Worm (Caenorhabditis elegans): ENCODE results near the gene K07F5.16.
A peak's percentile ranks its signal among the peaks of the same experiment; 100 is the strongest.
"Not testable (repeated sequence)": the region's sequence is repeated elsewhere in the genome, so short reads cannot be mapped to it uniquely, and the experiment has no call there.

K07F5.16 gene

DNA sequence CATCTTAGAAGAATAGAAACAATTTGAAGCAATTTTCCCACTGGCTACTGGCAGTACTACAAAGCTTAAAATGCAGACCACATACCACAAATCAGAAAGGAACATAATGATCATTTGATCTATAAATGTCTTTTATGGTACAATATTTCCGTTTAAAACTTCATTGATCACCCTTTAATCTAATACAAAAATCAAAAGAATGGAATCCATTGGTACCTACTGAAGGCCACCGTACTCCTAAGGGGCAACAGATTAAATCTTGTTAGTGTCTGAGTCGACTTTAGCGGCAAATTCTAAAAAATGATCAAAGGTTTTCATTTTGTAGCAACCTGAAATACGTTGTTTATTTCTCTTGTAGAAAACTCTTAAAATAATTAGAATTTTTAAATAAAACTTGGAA, 8.3 kb downstream of the K07F5.16 start:
- TF ChIP-seq W03F9.2 (tag; optimal IDR thresholded peaks at IDR 0.05) (no peak), dao-5 (tag; optimal IDR thresholded peaks at IDR 0.05) (no peak), him-1 (tag; optimal IDR thresholded peaks at IDR 0.05) (no peak)

DNA sequence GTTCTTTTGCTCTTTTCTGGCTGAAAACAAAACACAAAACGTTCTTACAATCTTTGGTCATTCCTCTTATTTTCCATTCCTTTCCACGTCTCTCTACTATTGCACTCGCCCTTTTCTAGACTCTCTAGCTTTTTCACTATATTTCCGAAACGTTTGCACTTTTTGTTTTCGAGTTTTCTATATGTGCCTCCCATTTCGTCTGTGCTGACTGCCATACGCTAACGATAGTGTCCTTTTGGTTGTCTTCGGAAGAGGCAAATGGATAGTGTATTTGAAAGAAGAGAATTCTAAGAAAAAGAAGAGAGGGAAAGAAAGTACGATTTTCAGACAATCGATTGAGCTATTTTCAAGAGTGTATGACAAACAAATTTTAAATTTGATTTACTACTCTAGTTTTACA, 8.9 kb downstream of the K07F5.16 start:
- TF ChIP-seq him-1 (tag; optimal IDR thresholded peaks at IDR 0.05) (no peak), dao-5 (tag; optimal IDR thresholded peaks at IDR 0.05) (no peak), W03F9.2 (tag; optimal IDR thresholded peaks at IDR 0.05) (no peak)

DNA sequence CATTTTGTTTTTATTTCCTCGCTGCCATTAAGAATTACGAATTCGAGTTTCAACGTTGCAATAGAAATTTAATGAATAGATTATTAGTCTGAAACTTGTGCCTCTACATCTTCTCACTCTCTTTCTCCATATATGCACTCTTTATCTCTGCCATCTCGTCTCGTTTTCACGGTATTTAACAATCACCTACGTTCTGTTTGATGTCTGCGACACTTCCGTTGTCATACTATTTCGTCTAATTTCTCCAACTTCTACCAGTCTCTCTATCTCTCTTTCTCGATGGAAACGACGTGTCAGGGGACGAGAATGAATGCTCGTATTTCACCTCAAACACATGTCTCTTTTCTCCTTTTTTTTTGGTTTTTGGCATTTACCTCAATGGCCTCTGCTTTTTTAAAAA, 9.9 kb downstream of the K07F5.16 start:
- TF ChIP-seq dao-5 (tag; optimal IDR thresholded peaks at IDR 0.05): no peak
- peak; percentile 30 for TF ChIP-seq W03F9.2 (tag; optimal IDR thresholded peaks at IDR 0.05)

DNA sequence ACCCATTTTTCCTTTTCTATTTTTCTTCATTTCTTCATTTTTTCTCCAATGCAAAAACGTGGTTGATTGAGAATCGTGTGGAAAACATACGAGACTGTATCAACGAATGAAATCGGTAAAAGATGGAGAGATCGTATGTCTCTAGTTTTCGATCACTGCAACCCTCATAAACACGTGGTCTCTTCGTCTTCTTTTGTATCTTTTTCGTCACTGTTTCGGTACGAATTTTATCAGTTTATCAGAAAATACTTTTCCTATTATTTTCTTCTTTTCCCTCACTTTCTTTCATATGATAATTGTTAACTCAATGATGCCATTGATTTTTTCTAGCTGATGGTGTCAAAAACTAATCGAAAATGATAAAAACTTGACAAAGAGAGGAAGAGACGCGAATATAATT, 11.7 kb downstream of the K07F5.16 start:
- TF ChIP-seq dao-5 (tag; optimal IDR thresholded peaks at IDR 0.05) (no peak), W03F9.2 (tag; optimal IDR thresholded peaks at IDR 0.05) (no peak), him-1 (tag; optimal IDR thresholded peaks at IDR 0.05) (no peak)

DNA sequence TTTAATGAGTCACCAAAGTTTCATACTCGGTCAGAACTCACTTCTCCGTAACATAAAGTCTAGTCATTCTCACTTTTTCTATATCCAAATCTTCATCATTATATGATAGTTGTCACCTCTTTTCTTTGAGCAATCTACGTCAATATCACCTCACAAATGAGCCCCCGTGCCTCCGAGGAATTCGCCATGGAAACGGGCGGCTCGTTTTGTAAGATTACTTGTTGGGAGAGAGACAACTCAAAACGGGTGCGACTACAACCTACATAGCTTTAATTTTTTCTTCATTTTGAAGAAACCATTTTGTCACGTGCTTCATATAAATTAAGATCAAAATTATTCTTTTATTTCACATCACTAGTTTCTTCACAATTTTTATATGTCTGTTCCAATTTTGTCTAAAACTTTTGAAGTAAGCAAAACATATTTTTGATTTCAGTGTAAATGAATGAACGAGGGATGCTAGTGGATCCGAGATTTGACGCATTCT, 15.0 kb downstream of the K07F5.16 start, which contains the start of gene nhr-4:
Gene nhr-4, plus strand, starts transcription at position 437 of the 487 bp plus-strand sequence.
- TF ChIP-seq W03F9.2 (tag; optimal IDR thresholded peaks at IDR 0.05) (no peak), him-1 (tag; optimal IDR thresholded peaks at IDR 0.05) (no peak), dao-5 (tag; optimal IDR thresholded peaks at IDR 0.05) (no peak)

DNA sequence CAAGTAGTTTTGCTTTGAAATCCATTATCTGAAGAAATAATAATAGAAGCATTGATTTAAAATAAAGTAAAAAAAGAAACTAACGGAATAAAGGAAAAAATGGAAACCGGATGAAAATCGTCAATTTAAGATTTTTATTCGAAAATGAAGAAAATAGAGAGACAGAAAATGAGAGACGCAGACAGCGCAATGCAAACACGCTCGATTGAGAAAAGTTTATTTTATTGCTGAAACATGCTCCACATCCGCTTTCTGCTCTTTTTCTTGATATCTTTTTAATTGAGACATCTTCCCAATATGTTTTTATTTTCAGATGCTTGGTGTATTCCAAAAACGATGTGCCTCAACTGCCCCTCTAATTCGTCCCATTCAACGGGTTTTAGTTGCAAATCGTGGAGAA, 20.3 kb downstream of the K07F5.16 start, which contains the start of the genes prp-18 and mccc-1:
Gene prp-18, minus strand, starts transcription at position 127 of the 400 bp plus-strand sequence.
Gene mccc-1, plus strand, starts transcription at position 314 of the 400 bp plus-strand sequence.
- no peak for TF ChIP-seq W03F9.2 (tag; optimal IDR thresholded peaks at IDR 0.05)
- no peak for TF ChIP-seq him-1 (tag; optimal IDR thresholded peaks at IDR 0.05)
- no peak for TF ChIP-seq dao-5 (tag; optimal IDR thresholded peaks at IDR 0.05)

DNA sequence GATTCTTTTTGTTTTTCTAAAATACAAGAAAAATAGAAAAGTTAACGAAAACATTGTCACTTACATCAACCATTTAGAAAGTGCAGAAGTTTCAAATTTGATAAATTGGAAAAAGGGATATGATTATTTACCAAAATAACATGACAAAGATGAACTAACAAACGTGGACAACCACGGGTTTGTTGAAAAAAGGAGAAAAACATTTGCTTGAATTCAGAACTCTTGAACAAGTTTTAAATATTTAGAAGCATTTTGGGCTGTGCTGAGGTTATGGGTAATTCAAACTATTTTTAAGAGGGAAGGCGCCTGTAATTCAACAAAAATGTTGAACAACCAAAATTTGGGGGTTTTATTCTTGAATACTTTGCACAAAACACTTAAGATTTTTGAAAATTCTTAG, 25.9 kb downstream of the K07F5.16 start, which contains the start of gene ttbk-3:
Gene ttbk-3, minus strand, starts transcription at position 101 of the 400 bp plus-strand sequence.
- TF ChIP-seq dao-5 (tag; optimal IDR thresholded peaks at IDR 0.05) (no peak), W03F9.2 (tag; optimal IDR thresholded peaks at IDR 0.05) (no peak)

DNA sequence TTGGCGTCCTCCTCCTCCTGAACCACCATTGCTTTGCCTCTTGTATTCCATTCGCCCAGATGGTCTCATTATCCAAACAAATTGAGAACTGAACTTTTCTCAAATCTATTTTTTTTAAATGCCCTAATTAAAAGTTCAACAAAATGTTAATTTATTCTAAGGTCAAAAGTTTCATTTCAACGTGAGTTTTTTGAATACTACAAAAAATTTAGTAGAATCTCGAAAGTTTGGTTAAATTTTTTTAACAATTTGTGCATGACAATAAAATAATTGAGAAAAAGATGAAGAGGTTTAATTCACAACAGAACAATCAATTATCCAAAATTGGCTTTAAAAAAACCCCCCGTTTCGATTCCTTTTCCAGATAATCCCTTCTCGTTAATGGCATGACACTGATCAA, 28.0 kb downstream of the K07F5.16 start, which contains the start of gene F32B6.4:
Gene F32B6.4, minus strand, starts transcription at position 101 of the 400 bp plus-strand sequence.
- TF ChIP-seq dao-5 (tag; optimal IDR thresholded peaks at IDR 0.05) (no peak), him-1 (tag; optimal IDR thresholded peaks at IDR 0.05) (no peak), W03F9.2 (tag; optimal IDR thresholded peaks at IDR 0.05) (no peak)

DNA sequence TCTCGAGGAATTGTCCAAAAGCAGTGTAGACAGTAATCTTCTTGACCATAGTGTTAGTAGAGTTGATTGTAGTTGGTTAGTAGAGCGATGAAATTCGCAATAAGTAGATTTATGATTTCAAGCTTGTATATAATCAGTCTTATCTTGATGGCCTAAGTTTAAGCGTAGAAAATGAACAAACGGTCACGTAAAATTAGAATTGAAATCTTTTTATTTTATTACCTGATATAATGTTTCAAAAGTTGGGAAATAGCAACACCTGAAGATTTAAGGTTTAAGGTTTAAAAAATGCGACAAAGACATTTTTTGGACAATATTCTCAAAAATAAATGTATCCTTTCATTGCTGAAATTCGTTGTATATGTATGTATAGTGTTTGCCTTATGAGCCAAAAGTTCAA, 29.7 kb downstream of the K07F5.16 start, which contains the start of gene sss-1:
Gene sss-1, minus strand, starts transcription at position 101 of the 400 bp plus-strand sequence.
- not testable (repeated sequence) for TF ChIP-seq him-1, W03F9.2, dao-5 (tag; optimal IDR thresholded peaks at IDR 0.05)

DNA sequence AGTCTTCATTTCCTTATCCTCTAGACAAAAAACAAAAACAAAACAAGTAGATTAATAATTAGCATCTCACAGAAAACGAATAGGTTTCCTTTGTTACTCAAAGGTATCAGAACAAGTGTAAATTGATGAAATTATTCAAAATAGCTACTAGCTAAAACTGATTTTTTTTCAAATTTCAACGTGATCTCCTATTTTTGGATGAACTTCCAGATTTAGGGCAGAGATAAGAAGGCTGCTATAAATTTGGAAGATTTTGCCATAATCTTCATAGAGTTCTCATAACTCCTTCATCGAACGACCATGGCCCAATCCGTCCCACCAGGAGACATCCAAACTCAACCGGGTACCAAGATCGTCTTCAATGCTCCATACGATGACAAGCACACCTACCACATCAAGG, 30.4 kb downstream of the K07F5.16 start, which contains the start of gene msp-77:
Gene msp-77, plus strand, starts transcription at position 301 of the 400 bp plus-strand sequence.
- not testable (repeated sequence) for TF ChIP-seq him-1, dao-5, W03F9.2 (tag; optimal IDR thresholded peaks at IDR 0.05)

DNA sequence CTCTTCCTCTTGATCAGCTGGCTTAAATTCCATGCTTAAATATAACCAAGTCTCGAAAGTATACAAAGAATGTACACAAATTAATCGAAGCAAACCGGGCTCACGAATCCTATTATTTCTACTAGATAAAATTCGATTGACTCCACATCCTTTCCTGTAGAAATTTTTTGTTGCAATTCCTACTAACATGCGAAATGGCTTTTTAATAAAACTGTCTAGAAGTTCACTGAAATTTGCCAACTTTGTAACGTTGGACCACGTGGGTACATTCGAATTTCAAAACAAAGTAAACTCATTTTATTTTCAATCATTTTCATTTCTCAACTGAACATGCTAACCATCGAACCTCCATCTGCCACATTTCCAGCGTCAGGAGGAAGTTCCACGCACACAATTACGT, 31.2 kb downstream of the K07F5.16 start, which contains the start of gene ssp-32:
Gene ssp-32, plus strand, starts transcription at position 301 of the 400 bp plus-strand sequence.
- no peak for TF ChIP-seq dao-5 (tag; optimal IDR thresholded peaks at IDR 0.05)
- no peak for TF ChIP-seq him-1 (tag; optimal IDR thresholded peaks at IDR 0.05)
- no peak for TF ChIP-seq W03F9.2 (tag; optimal IDR thresholded peaks at IDR 0.05)

DNA sequence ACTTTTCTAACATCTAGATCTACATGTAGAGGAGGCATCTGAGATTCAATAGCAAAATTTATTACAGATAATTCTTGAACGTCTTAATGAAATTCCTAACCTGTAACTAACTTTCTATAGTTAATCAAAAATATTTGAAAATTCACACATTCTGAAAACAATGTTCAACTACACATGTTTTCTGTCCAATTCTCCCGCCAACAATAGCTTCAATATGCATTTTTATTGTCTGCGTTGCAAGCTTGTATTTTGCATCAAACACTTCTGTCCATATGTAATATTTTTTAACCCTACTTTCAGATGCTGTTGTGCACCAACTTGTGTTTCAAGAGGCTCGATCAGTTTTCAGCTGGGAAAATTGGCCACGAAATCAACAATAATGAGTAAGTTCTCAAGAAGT, 34.8 kb downstream of the K07F5.16 start, which contains the start of gene tbc-3:
Gene tbc-3, plus strand, starts transcription at position 301 of the 400 bp plus-strand sequence.
- no peak for TF ChIP-seq him-1 (tag; optimal IDR thresholded peaks at IDR 0.05)
- no peak for TF ChIP-seq W03F9.2 (tag; optimal IDR thresholded peaks at IDR 0.05)
- no peak for TF ChIP-seq dao-5 (tag; optimal IDR thresholded peaks at IDR 0.05)

DNA sequence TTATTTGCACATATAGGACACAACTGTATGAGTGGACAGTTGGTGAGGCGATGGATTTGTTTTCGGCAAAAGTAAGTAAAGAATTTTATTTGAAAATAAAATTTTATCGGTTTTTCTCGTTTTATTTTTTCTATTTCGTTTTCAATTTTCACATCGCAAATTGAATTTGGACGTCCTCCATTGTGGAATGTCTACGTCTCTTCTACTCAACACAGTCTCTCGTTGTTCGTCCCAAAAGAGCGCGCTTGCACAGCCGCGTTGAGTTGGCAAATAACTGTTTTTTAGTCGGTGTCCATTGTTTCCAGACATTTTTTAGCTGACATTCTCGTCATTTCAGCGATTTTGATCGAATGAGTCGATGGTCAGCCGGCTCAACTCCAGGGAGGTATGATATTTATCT, 35.3 kb downstream of the K07F5.16 start:
- no peak for TF ChIP-seq W03F9.2 (tag; optimal IDR thresholded peaks at IDR 0.05)
- TF ChIP-seq him-1 (tag; optimal IDR thresholded peaks at IDR 0.05): no peak
- TF ChIP-seq dao-5 (tag; optimal IDR thresholded peaks at IDR 0.05): no peak

DNA sequence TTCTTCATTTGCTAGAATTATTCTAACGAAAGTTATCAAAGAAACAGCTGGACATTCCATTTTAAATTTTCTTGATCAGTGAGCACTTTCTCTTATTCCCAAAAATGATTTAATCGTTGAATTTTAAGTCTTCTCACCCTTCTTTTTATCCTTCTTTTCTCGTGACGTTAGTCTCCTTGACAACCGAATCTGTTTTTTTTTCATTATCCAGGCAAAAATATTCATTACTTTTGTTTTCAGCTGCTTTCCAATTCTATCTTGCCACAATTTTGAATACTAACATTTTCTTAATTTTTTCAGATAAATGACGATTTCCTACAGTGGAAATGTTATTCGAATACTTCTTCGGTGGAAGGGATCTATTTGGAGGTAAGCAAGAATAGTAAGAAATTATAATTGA, 39.7 kb downstream of the K07F5.16 start, which contains the start of gene best-13:
Gene best-13, plus strand, starts transcription at position 301 of the 400 bp plus-strand sequence.
- TF ChIP-seq W03F9.2 (tag; optimal IDR thresholded peaks at IDR 0.05) (no peak), him-1 (tag; optimal IDR thresholded peaks at IDR 0.05) (no peak), dao-5 (tag; optimal IDR thresholded peaks at IDR 0.05) (no peak)

All from whole organism, L4/young adult.